Worm (Caenorhabditis elegans) whole organism, L1 larva: ENCODE data around the gene H20J04.4.
A peak's percentile ranks its signal among the peaks of the same experiment; 100 is the strongest.

ENCODE experiments used
- C04F5.9 ChIP-seq: sonication (generic microtip); optimal IDR thresholded peaks from 2 replicates; lab custom pipeline; 2016; ENCODE audit warnings: missing genetic modification characterization, missing compliant biosample characterization
- aha-1 ChIP-seq: fragments of 150-350 bp; optimal IDR thresholded peaks from 2 replicates; lab custom pipeline; 2014; ENCODE audit warnings: missing biosample characterization, missing genetic modification characterization
- alr-1 ChIP-seq: fragments of 200-800 bp; sonication (Bioruptor generic); optimal IDR thresholded peaks from 2 replicates; lab custom pipeline; 2018; ENCODE audit warnings: borderline replicate concordance, mild to moderate bottlenecking, missing genetic modification characterization, missing compliant biosample characterization
- ama-1 ChIP-seq: fragments of 150-350 bp; optimal IDR thresholded peaks from 2 replicates; lab custom pipeline; 2014
- ceh-63 ChIP-seq: fragments of 200-800 bp; sonication (Bioruptor generic); optimal IDR thresholded peaks from 2 replicates; lab custom pipeline; 2018; ENCODE audit warnings: mild to moderate bottlenecking, missing genetic modification characterization, missing compliant biosample characterization
- ceh-8 ChIP-seq: fragments of 200-800 bp; sonication (Bioruptor generic); optimal IDR thresholded peaks from 2 replicates; lab custom pipeline; 2018; ENCODE audit warnings: mild to moderate bottlenecking, missing genetic modification characterization, moderate library complexity, missing compliant biosample characterization
- ceh-82 ChIP-seq, 3 experiments: fragments of 150-350 bp in 1 of 3; sonication (generic microtip) in 2 of 3; optimal IDR thresholded peaks; 2 replicates each; lab custom pipeline; 2014 to 2017; ENCODE audit warnings: missing biosample characterization in 3 of 3, missing genetic modification characterization in 3 of 3
- ceh-88 ChIP-seq: fragments of 200-800 bp; sonication (Bioruptor generic); IDR thresholded peaks from 2 replicates; pipeline ENCODE4 v1.3.6; 2022; ENCODE audit warnings: missing genetic modification characterization, missing compliant biosample characterization
- ceh-90 ChIP-seq: sonication (generic microtip); optimal IDR thresholded peaks from 2 replicates; lab custom pipeline; 2016; ENCODE audit warnings: missing genetic modification characterization, missing compliant biosample characterization
- ces-1 ChIP-seq: fragments of 150-350 bp; optimal IDR thresholded peaks from 2 replicates; lab custom pipeline; 2014; ENCODE audit warnings: missing biosample characterization, missing genetic modification reagents, missing genetic modification characterization
- dpl-1 ChIP-seq, 3 experiments: fragments of 150-350 bp in 2 of 3; sonication (generic microtip) in 1 of 3; optimal IDR thresholded peaks; 2 replicates each; lab custom pipeline; 2014 to 2017; ENCODE audit warnings: missing biosample characterization in 3 of 3, missing genetic modification characterization in 3 of 3, missing genetic modification reagents in 3 of 3
- dsc-1 ChIP-seq: sonication (generic microtip); optimal IDR thresholded peaks from 2 replicates; lab custom pipeline; 2016; ENCODE audit warnings: mild to moderate bottlenecking, missing genetic modification characterization, missing compliant biosample characterization
- egl-13 ChIP-seq: sonication (generic microtip); optimal IDR thresholded peaks from 2 replicates; lab custom pipeline; 2016; ENCODE audit warnings: missing genotype, missing genetic modification reagents, missing genetic modification characterization, missing compliant biosample characterization
- egl-27 ChIP-seq, 2 experiments: fragments of 150-350 bp in 1 of 2; sonication (generic microtip); optimal IDR thresholded peaks; 3 replicates each; lab custom pipeline; 2017 to 2018; ENCODE audit warnings: missing biosample characterization in 2 of 2, missing genetic modification characterization in 2 of 2, missing genetic modification reagents in 2 of 2
- elt-2 ChIP-seq: sonication (generic microtip); optimal IDR thresholded peaks from 2 replicates; lab custom pipeline; 2016; ENCODE audit warnings: missing genetic modification characterization, mild to moderate bottlenecking, inconsistent platforms, missing compliant biosample characterization, missing genetic modification reagents
- elt-3 ChIP-seq, 6 experiments: fragments of 150-350 bp in 1 of 6; sonication (generic microtip); optimal IDR thresholded peaks; 2 replicates each; lab custom pipeline; 2017 to 2018; ENCODE audit warnings: missing biosample characterization in 6 of 6, missing genetic modification characterization in 6 of 6, inconsistent platforms in 1 of 6
- fkh-4 ChIP-seq: sonication (generic microtip); optimal IDR thresholded peaks from 2 replicates; lab custom pipeline; 2016; ENCODE audit warnings: missing compliant biosample characterization, missing genetic modification characterization, borderline replicate concordance
- fkh-8 ChIP-seq: sonication (generic microtip); optimal IDR thresholded peaks from 2 replicates; lab custom pipeline; 2016; ENCODE audit warnings: mild to moderate bottlenecking, missing genetic modification characterization, missing compliant biosample characterization
- grh-1 ChIP-seq: fragments of 200-800 bp; sonication (Bioruptor generic); IDR thresholded peaks from 2 replicates; pipeline ENCODE4 v1.3.6; 2022; ENCODE audit warnings: missing genetic modification reagents, missing genetic modification characterization, missing compliant biosample characterization
- hlh-4 ChIP-seq: sonication (generic microtip); optimal IDR thresholded peaks from 2 replicates; lab custom pipeline; 2016; ENCODE audit warnings: mild to moderate bottlenecking, missing genetic modification characterization, missing compliant biosample characterization
- hpl-2 ChIP-seq: fragments of 150-350 bp; optimal IDR thresholded peaks from 2 replicates; lab custom pipeline; 2014; ENCODE audit warnings: missing biosample characterization, missing genetic modification reagents, missing genetic modification characterization
- jun-1 ChIP-seq: fragments of 150-350 bp; optimal IDR thresholded peaks from 2 replicates; lab custom pipeline; 2014; ENCODE audit warnings: missing biosample characterization, missing genetic modification reagents, missing genetic modification characterization
- lin-13 ChIP-seq: fragments of 150-350 bp; optimal IDR thresholded peaks from 2 replicates; lab custom pipeline; 2014; ENCODE audit warnings: missing biosample characterization, missing genetic modification reagents, missing genetic modification characterization
- lin-14 ChIP-seq: fragments of 200-800 bp; sonication (Bioruptor generic); optimal IDR thresholded peaks from 2 replicates; lab custom pipeline; 2018; ENCODE audit warnings: mild to moderate bottlenecking, missing genetic modification characterization, moderate library complexity, missing compliant biosample characterization
- lin-39 ChIP-seq: fragments of 150-350 bp; optimal IDR thresholded peaks from 2 replicates; lab custom pipeline; 2014; ENCODE audit warnings: missing biosample characterization, missing genetic modification reagents, missing genetic modification characterization
- lsy-2 ChIP-seq, 2 experiments: fragments of 150-350 bp; optimal IDR thresholded peaks; 2 replicates each; lab custom pipeline; 2014; ENCODE audit warnings: missing biosample characterization in 2 of 2, missing genetic modification characterization in 2 of 2
- mdl-1 ChIP-seq, 2 experiments: fragments of 150-350 bp; optimal IDR thresholded peaks; 2 replicates each; lab custom pipeline; 2014 to 2017; ENCODE audit warnings: missing biosample characterization in 2 of 2, missing genetic modification characterization in 2 of 2, inconsistent platforms in 1 of 2
- mef-2 ChIP-seq: fragments of 150-350 bp; optimal IDR thresholded peaks from 2 replicates; lab custom pipeline; 2014; ENCODE audit warnings: missing biosample characterization, missing genetic modification characterization
- mep-1 ChIP-seq: fragments of 150-350 bp; optimal IDR thresholded peaks from 2 replicates; lab custom pipeline; 2014; ENCODE audit warnings: missing biosample characterization, missing genetic modification characterization
- nhr-12 ChIP-seq: sonication (generic microtip); optimal IDR thresholded peaks from 2 replicates; lab custom pipeline; 2017; ENCODE audit warnings: missing biosample characterization, missing genetic modification characterization
- nhr-20 ChIP-seq: sonication (generic microtip); optimal IDR thresholded peaks from 2 replicates; lab custom pipeline; 2016; ENCODE audit warnings: mild to moderate bottlenecking, missing genetic modification characterization, missing compliant biosample characterization
- nhr-47 ChIP-seq: sonication (generic microtip); optimal IDR thresholded peaks from 2 replicates; lab custom pipeline; 2016; ENCODE audit warnings: mild to moderate bottlenecking, missing genetic modification characterization, moderate library complexity, missing compliant biosample characterization
- nhr-71 ChIP-seq: sonication (generic microtip); optimal IDR thresholded peaks from 2 replicates; lab custom pipeline; 2016; ENCODE audit warnings: mild to moderate bottlenecking, missing genetic modification characterization, moderate library complexity, missing compliant biosample characterization
- nhr-77 ChIP-seq: fragments of 150-350 bp; optimal IDR thresholded peaks from 2 replicates; lab custom pipeline; 2014; ENCODE audit warnings: missing biosample characterization, missing genetic modification characterization
- nhr-85 ChIP-seq: sonication (generic microtip); peaks from one replicate; lab custom pipeline; 2016; ENCODE audit warnings: missing genetic modification characterization, inconsistent platforms, missing compliant biosample characterization
- nhr-90 ChIP-seq: sonication (generic microtip); optimal IDR thresholded peaks from 2 replicates; lab custom pipeline; 2016; ENCODE audit warnings: mild to moderate bottlenecking, missing genetic modification characterization, missing compliant biosample characterization; ENCODE audit not compliant: poor library complexity
- pag-3 ChIP-seq: sonication (generic microtip); optimal IDR thresholded peaks from 2 replicates; lab custom pipeline; 2017; ENCODE audit warnings: missing genetic modification characterization, mild to moderate bottlenecking, missing compliant biosample characterization, antibody characterized with exemption, borderline replicate concordance; ENCODE audit not compliant: insufficient read depth
- pax-3 ChIP-seq: fragments of 200-800 bp; sonication (Bioruptor generic); optimal IDR thresholded peaks from 2 replicates; lab custom pipeline; 2018; ENCODE audit warnings: mild to moderate bottlenecking, missing genetic modification characterization, moderate library complexity, missing compliant biosample characterization
- sox-4 ChIP-seq: sonication (generic microtip); optimal IDR thresholded peaks from 2 replicates; lab custom pipeline; 2016; ENCODE audit warnings: missing genetic modification characterization, missing compliant biosample characterization
- swsn-7 ChIP-seq: sonication (generic microtip); optimal IDR thresholded peaks from 2 replicates; lab custom pipeline; 2016; ENCODE audit warnings: missing genetic modification characterization, missing compliant biosample characterization
- tlp-1 ChIP-seq: fragments of 150-350 bp; optimal IDR thresholded peaks from 2 replicates; lab custom pipeline; 2014; ENCODE audit warnings: missing biosample characterization, missing genetic modification characterization
- unc-62 ChIP-seq: fragments of 150-350 bp; optimal IDR thresholded peaks from 2 replicates; lab custom pipeline; 2014; ENCODE audit warnings: missing biosample characterization, missing genetic modification reagents, missing genetic modification characterization
- unc-86 ChIP-seq: sonication (generic microtip); optimal IDR thresholded peaks from 2 replicates; lab custom pipeline; 2016; ENCODE audit warnings: missing genetic modification characterization, missing compliant biosample characterization
- xbp-1 ChIP-seq: sonication (generic microtip); optimal IDR thresholded peaks from 2 replicates; lab custom pipeline; 2016; ENCODE audit warnings: missing genetic modification characterization, missing compliant biosample characterization
- zag-1 ChIP-seq: fragments of 150-350 bp; optimal IDR thresholded peaks from 2 replicates; lab custom pipeline; 2014; ENCODE audit warnings: missing biosample characterization, missing genetic modification characterization
- zip-4 ChIP-seq: fragments of 200-800 bp; sonication (Bioruptor generic); optimal IDR thresholded peaks from 2 replicates; lab custom pipeline; 2018; ENCODE audit warnings: mild to moderate bottlenecking, missing genetic modification characterization, moderate library complexity, missing compliant biosample characterization

The H20J04.4 gene

DNA sequence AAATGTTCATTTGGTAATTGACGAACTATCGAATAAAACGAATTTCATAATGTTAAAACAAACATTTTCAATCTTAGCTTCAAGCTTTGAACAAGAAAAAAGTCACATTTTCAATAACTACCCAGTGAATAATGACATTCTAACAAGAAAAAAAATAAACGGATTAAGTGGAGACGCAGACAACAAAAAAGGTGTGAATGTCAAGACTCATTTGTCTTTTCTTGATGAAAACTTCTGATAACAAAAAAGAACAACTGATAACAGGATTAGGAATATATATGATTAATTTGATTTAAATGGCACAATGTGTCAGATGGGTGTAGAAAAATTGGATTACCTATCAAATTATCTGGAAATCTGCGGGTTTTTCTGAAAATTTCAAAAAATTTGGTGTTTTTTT is 40.2 kb upstream of the H20J04.4 start:
- TF ChIP-seq lin-14 (GFP tag; lab: Kevin White, UChicago): peak; percentile 28
- no peak for TF ChIP-seq nhr-20 (tag; lab: Kevin White, UChicago)
- no peak for TF ChIP-seq aha-1 (tag; lab: Kevin White, UChicago)
- peak in 1 of 6 experiments; percentile 32 for TF ChIP-seq elt-3 (tag; optimal IDR thresholded peaks at IDR 0.05; lab: Kevin White, UChicago)
- TF ChIP-seq pax-3: peak; percentile 29
- peak; percentile 52 for TF ChIP-seq elt-2
- TF ChIP-seq mep-1 (tag; lab: Kevin White, UChicago): peak; percentile 2
- no peak for TF ChIP-seq dpl-1 (GFP tag; optimal IDR thresholded peaks at IDR 0.05; lab: Kevin White, UChicago)
- no peak for TF ChIP-seq swsn-7 (tag; lab: Kevin White, UChicago)
- TF ChIP-seq zip-4 (GFP tag; lab: Kevin White, UChicago): no peak
- no peak for TF ChIP-seq nhr-12 (tag; lab: Kevin White, UChicago)
- TF ChIP-seq nhr-77: no peak
- no peak for TF ChIP-seq nhr-90 (tag; lab: Kevin White, UChicago)
- peak; percentile 66 for TF ChIP-seq nhr-85 (tag; lab: Kevin White, UChicago)
- TF ChIP-seq xbp-1 (tag; lab: Kevin White, UChicago): no peak
- TF ChIP-seq lsy-2 (tag; optimal IDR thresholded peaks at IDR 0.05; lab: Kevin White, UChicago): peak in 1 of 2 experiments; percentile 1
- no peak for TF ChIP-seq fkh-8 (tag; lab: Kevin White, UChicago)
- no peak for TF ChIP-seq sox-4 (tag; lab: Kevin White, UChicago)
- TF ChIP-seq C04F5.9 (tag; lab: Kevin White, UChicago): no peak
- TF ChIP-seq tlp-1 (tag; lab: Kevin White, UChicago): no peak
- TF ChIP-seq nhr-47 (tag; lab: Kevin White, UChicago): no peak
- no peak for TF ChIP-seq egl-13 (tag; lab: Kevin White, UChicago)
- no peak for TF ChIP-seq pag-3 (tag; lab: Kevin White, UChicago)
- TF ChIP-seq mef-2 (tag; lab: Kevin White, UChicago): no peak
- TF ChIP-seq ceh-90 (tag; lab: Kevin White, UChicago): no peak
- no peak for TF ChIP-seq ceh-82 (tag; optimal IDR thresholded peaks at IDR 0.05; lab: Kevin White, UChicago)
- no peak for TF ChIP-seq ceh-8 (GFP tag; lab: Kevin White, UChicago)
- TF ChIP-seq mdl-1 (tag; optimal IDR thresholded peaks at IDR 0.05; lab: Kevin White, UChicago): no peak
- no peak for TF ChIP-seq lin-39
- TF ChIP-seq unc-62: no peak
- no peak for TF ChIP-seq hpl-2
- no peak for TF ChIP-seq hlh-4 (tag; lab: Kevin White, UChicago)
- TF ChIP-seq alr-1 (tag; lab: Kevin White, UChicago): no peak
- no peak for TF ChIP-seq ceh-88 (GFP tag; lab: Robert Waterston, UW)
- no peak for TF ChIP-seq ces-1 (GFP tag; lab: Kevin White, UChicago)
- TF ChIP-seq unc-86 (tag; lab: Kevin White, UChicago): no peak
- peak; percentile 53 for TF ChIP-seq dsc-1
- no peak for TF ChIP-seq fkh-4 (tag; lab: Kevin White, UChicago)
- no peak for TF ChIP-seq ceh-63 (GFP tag; lab: Kevin White, UChicago)
- no peak for TF ChIP-seq nhr-71
- TF ChIP-seq lin-13: no peak
- no peak for TF ChIP-seq egl-27 (tag; optimal IDR thresholded peaks at IDR 0.05; lab: Kevin White, UChicago)
- TF ChIP-seq jun-1 (tag; lab: Kevin White, UChicago): no peak
- no peak for TF ChIP-seq ama-1 (lab: Kevin White, UChicago)
- no peak for TF ChIP-seq zag-1 (tag; lab: Kevin White, UChicago)
- TF ChIP-seq grh-1: no peak
